Worm (Caenorhabditis elegans) whole organism, midembryonic: ENCODE data around the gene ugt-29.

Experiments used
- T22C8.4 ChIP-seq: fragments of 200-800 bp; sonication (Bioruptor generic); IDR thresholded peaks from 2 replicates; pipeline ENCODE4 v1.3.6; 2022; ENCODE audit warnings: missing genetic modification characterization, missing compliant biosample characterization
- flt-1 ChIP-seq: fragments of 200-800 bp; sonication (Bioruptor generic); IDR thresholded peaks from 2 replicates; pipeline ENCODE4 v1.3.6; 2022; ENCODE audit warnings: missing genetic modification characterization, missing compliant biosample characterization
- med-1 ChIP-seq: sonication (generic microtip); optimal IDR thresholded peaks from 2 replicates; lab custom pipeline; 2017; ENCODE audit warnings: missing genetic modification characterization, mild to moderate bottlenecking, missing compliant biosample characterization, antibody characterized with exemption, missing genetic modification reagents; ENCODE audit not compliant: insufficient read depth
- ref-1 ChIP-seq: fragments of 200-800 bp; sonication (Bioruptor generic); conservative IDR thresholded peaks from 2 replicates; pipeline ENCODE4 v1.3.6; 2022; ENCODE audit warnings: missing genetic modification reagents, missing genetic modification characterization, missing compliant biosample characterization
- tab-1 ChIP-seq: fragments of 200-800 bp; sonication (Bioruptor generic); IDR thresholded peaks from 2 replicates; pipeline ENCODE4 v1.3.6; 2022; ENCODE audit warnings: missing genetic modification characterization, missing compliant biosample characterization
- ztf-23 ChIP-seq: fragments of 200-800 bp; sonication (Bioruptor generic); IDR thresholded peaks from 2 replicates; pipeline ENCODE4 v1.3.6; 2022; ENCODE audit warnings: missing genetic modification reagents, missing genetic modification characterization, missing compliant biosample characterization
- ztf-29 ChIP-seq: fragments of 200-800 bp; sonication (Bioruptor generic); IDR thresholded peaks from 2 replicates; pipeline ENCODE4 v1.3.6; 2022; ENCODE audit warnings: missing genetic modification reagents, missing genetic modification characterization, missing compliant biosample characterization

DNA sequence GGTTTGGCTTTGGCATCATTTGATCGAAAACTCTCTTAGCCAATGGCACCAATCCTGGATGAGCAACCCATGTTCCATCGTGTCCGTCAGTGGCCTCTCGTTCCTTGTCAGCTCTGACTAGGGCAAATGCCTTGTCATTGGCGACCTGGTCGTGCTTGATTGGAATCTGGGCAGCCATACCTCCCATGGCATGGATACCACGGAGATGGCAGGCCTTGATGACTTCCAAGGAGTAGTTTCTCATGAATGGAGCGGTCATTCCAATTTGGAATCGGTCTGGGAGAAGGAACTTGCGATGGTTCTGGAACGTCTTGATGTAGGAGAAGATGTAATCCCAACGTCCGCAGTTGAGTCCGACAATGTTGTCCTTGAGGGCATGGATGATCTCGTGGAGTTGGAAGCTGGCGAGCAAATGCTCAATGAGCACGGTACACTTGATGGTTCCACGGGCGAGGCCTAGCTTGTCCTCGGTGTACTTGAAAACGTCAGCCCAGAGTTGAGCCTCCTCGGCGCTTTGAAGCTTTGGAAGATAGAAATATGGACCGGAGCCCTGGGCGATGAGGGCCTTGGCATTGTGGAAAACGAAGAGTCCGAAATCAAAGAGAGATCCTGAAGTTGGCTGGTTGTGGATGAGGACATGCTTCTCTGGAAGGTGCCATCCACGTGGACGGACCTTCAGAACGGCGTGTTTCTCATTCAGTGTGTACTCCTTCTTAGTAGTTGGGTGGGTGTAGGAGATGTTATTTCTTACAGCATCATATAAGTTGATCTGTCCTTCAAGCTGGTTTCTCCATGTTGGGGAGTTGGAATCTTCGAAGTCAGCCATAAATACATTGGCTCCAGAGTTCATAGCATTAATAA, 25.8 kb upstream of the ugt-29 start:
- TF ChIP-seq ref-1 (GFP tag; lab: Robert Waterston, UW) (no peak), T22C8.4 (GFP tag; lab: Robert Waterston, UW) (no peak), flt-1 (GFP tag; lab: Robert Waterston, UW) (0 out of 2 replicates have a peak, but pooled peaks have one; percentile 45), ztf-23 (GFP tag; lab: Robert Waterston, UW) (no peak), ztf-29 (GFP tag; lab: Robert Waterston, UW) (no peak), med-1 (no peak), tab-1 (GFP tag; lab: Robert Waterston, UW) (no peak)
